Worm (Caenorhabditis elegans): Measurements from ENCODE around the gene sre-55.

The sre-55 gene

DNA sequence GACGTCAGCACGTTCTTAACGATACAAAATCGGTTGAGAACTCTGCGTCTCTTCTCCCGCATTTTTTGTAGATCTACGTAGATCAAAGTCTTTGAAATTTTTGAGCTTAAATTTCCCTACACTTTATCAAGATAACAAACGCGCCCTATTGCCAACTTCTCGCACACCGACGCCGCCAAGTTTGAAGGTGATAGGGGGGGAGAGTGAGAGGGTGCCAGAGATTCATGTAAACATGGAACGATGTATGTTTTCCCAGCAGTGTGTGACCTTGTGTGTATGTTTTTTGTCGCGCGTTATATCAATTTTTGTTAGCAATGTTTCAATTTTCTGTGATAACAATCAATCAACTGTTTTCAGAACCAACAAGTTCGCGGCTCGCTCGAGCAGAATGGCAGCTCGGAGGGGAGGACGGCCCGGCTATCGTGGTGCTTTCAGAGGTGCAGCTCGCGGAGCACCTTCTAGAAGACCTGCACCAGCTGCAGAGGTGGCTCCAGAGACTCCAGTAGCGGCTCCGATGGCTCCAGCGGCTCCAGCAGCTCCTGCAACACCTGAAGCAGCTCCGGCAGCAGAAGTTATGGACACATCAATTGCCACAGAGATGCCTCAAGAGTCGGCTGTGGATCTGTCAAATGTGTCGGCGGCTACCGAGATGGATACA is 12.6 kb downstream of the sre-55 start:
- TF ChIP-seq hlh-30 (tag; optimal IDR thresholded peaks at IDR 0.05; ENCODE audit: insufficient read depth) (peak; percentile 17), nhr-28 (tag; optimal IDR thresholded peaks at IDR 0.05) (peak; percentile 11), mes-2 (tag; optimal IDR thresholded peaks at IDR 0.05; ENCODE audit: poor library complexity, severe bottlenecking) (peak; percentile 37), dmd-6 (GFP tag; IDR thresholded peaks at IDR 0.05) (no peak), unc-62 (GFP tag; optimal IDR thresholded peaks at IDR 0.05 in 1 of 2) (no peak), unc-62 (tag; optimal IDR thresholded peaks at IDR 0.05) (no peak), daf-16 (GFP tag; optimal IDR thresholded peaks at IDR 0.05) (no peak), daf-16 (tag; optimal IDR thresholded peaks at IDR 0.05) (peak; percentile 69), mxl-3 (GFP tag; optimal IDR thresholded peaks at IDR 0.05) (no peak), egl-43 (GFP tag; IDR thresholded peaks at IDR 0.05) (peak; percentile 54; the same call in 1 of the 2 replicates), set-16 (GFP tag; IDR thresholded peaks at IDR 0.05) (peak; percentile 97), gei-8 (GFP tag; optimal IDR thresholded peaks at IDR 0.05) (no peak), lin-38 (GFP tag; IDR thresholded peaks at IDR 0.05) (peak; percentile 45), ceh-28 (tag; optimal IDR thresholded peaks at IDR 0.05) (no peak), aha-1 (tag) (peak; percentile 23)

DNA sequence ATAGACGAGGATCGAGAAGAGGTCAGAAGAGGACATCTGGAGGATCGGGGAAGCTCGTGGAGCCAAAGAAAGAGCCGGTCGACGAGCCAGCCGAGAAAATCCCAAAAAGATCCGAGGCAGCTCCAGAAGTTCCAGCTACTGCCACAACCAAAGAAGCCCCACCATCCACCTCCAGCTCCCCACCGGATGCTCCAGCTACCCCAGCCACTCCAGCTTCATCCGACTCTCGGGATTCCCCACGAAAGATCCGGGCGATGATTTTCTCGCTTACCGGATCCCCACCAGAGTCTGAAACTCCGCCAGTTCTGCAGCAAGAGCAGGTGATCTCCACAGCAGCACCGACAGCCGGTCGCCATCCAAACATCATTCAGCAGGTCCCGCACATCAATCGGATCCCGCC is 13.8 kb downstream of the sre-55 start:
- TF ChIP-seq lim-7 (GFP tag; IDR thresholded peaks at IDR 0.05) (0 out of 2 replicates have a peak, but pooled peaks have one; percentile 37), daf-19 (GFP tag; conservative IDR thresholded peaks at IDR 0.05) (no peak), set-16 (GFP tag; IDR thresholded peaks at IDR 0.05) (peak; percentile 91), aha-1 (tag) (peak; percentile 67)

DNA sequence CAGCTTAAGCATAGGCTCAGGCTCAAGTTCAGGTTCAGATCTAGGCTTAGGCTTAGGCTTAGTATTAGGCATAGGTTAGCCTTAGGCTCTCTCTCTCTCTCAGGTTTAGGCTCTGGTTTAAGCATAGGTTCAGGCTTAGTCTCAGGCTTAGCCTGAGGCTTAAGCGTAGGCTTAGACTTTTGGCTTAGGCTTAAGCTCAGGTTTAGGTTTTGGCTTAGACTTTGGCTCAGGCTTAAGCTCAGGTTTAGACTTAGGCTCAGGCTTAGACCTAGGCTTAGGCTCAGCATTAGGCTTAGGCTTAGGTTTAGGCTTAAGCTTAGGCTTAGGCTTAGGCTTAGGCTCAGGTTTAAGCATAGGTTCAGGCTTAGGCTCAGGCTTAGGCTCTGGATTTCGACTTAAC is 14.6 kb downstream of the sre-55 start:
- no peak for TF ChIP-seq ceh-62 (tag; optimal IDR thresholded peaks at IDR 0.05)
- no peak for TF ChIP-seq daf-8 (GFP tag; IDR thresholded peaks at IDR 0.05)
- no peak for TF ChIP-seq Y48G9A.11 (GFP tag; IDR thresholded peaks at IDR 0.05)
- TF ChIP-seq daf-12 (tag; optimal IDR thresholded peaks at IDR 0.05): no peak

DNA sequence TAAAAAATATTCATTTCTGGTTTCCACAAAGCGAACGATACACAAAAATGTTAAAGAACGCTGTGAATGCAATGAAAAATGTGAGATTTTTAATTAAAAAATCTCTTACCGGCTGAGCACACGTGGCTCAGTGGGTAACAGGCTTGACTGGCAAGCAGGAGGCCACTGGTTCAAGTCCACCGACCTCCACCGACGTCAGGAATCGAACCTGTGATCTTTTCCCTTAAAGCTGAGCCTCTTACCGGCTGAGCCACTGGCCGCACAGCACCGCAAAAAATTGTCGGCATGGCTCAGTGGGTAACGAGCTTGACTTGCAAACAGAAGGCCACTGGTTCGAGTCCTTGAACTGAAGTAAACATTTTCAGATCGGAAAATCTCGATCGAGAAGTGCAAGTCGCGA is 15.7 kb downstream of the sre-55 start, which contains the start of gene C44C11.6:
C44C11.6 (plus strand) TSS at position 23 of the 400 bp plus-strand sequence.
- TF ChIP-seq ceh-28 (tag; optimal IDR thresholded peaks at IDR 0.05): no peak
- peak; percentile 50; the same call in 1 of the 2 replicates for TF ChIP-seq hmg-1.1 (GFP tag; IDR thresholded peaks at IDR 0.05)
- peak; percentile 13 for TF ChIP-seq duxl-1 (tag; optimal IDR thresholded peaks at IDR 0.05; ENCODE audit: poor library complexity)
- TF ChIP-seq lin-38 (GFP tag; IDR thresholded peaks at IDR 0.05): peak; percentile 40
- TF ChIP-seq F26F4.8 (GFP tag; conservative IDR thresholded peaks at IDR 0.05): no peak
- TF ChIP-seq nhr-111 (GFP tag; optimal IDR thresholded peaks at IDR 0.05): peak; percentile 24
- peak; percentile 57 for TF ChIP-seq set-16 (GFP tag; IDR thresholded peaks at IDR 0.05)
- TF ChIP-seq ctbp-1 (GFP tag; IDR thresholded peaks at IDR 0.05): 0 out of 2 replicates have a peak, but pooled peaks have one; percentile 52
- TF ChIP-seq daf-12 (tag; optimal IDR thresholded peaks at IDR 0.05): no peak
- no peak for TF ChIP-seq tag-97 (GFP tag; IDR thresholded peaks at IDR 0.05)
- TF ChIP-seq fkh-10 (GFP tag; optimal IDR thresholded peaks at IDR 0.05): no peak
- no peak for TF ChIP-seq hlh-30 (tag; optimal IDR thresholded peaks at IDR 0.05; ENCODE audit: insufficient read depth)
- TF ChIP-seq lim-7 (GFP tag; IDR thresholded peaks at IDR 0.05): no peak
- no peak for TF ChIP-seq ztf-11 (tag; optimal IDR thresholded peaks at IDR 0.05)
- no peak for TF ChIP-seq daf-16 (GFP tag; optimal IDR thresholded peaks at IDR 0.05)
- no peak for TF ChIP-seq daf-16 (tag; optimal IDR thresholded peaks at IDR 0.05)
- 0 out of 2 replicates have a peak, but pooled peaks have one; percentile 14 for TF ChIP-seq dmd-6 (GFP tag; IDR thresholded peaks at IDR 0.05)
- no peak for TF ChIP-seq nhr-76 (tag; optimal IDR thresholded peaks at IDR 0.05)
- TF ChIP-seq egl-43 (GFP tag; IDR thresholded peaks at IDR 0.05): 0 out of 2 replicates have a peak, but pooled peaks have one; percentile 16
- 0 out of 2 replicates have a peak, but pooled peaks have one; percentile 26 for TF ChIP-seq zfp-3 (GFP tag; conservative IDR thresholded peaks at IDR 0.05)
- TF ChIP-seq tra-1 (GFP tag; IDR thresholded peaks at IDR 0.05): 0 out of 2 replicates have a peak, but pooled peaks have one; percentile 4
- peak; percentile 19 for TF ChIP-seq nhr-102 (tag; optimal IDR thresholded peaks at IDR 0.05)
- TF ChIP-seq dve-1 (tag; optimal IDR thresholded peaks at IDR 0.05; ENCODE audit: insufficient read depth): peak; percentile 13
- TF ChIP-seq madf-5 (GFP tag; IDR thresholded peaks at IDR 0.05): no peak
- peak; percentile 68 for TF ChIP-seq lin-13 (GFP tag; optimal IDR thresholded peaks at IDR 0.05)
- no peak for TF ChIP-seq vab-7 (GFP tag; IDR thresholded peaks at IDR 0.05)
- 0 out of 2 replicates have a peak, but pooled peaks have one; percentile 38 for TF ChIP-seq T26A8.4 (GFP tag; IDR thresholded peaks at IDR 0.05)
- no peak for TF ChIP-seq nhr-42 (GFP tag; IDR thresholded peaks at IDR 0.05)
- no peak for TF ChIP-seq dmd-9 (GFP tag; IDR thresholded peaks at IDR 0.05)
- TF ChIP-seq D1046.2 (GFP tag; IDR thresholded peaks at IDR 0.05): peak; percentile 67
- no peak for TF ChIP-seq egl-27 (tag; optimal IDR thresholded peaks at IDR 0.05)
- TF ChIP-seq mxl-2 (GFP tag; conservative IDR thresholded peaks at IDR 0.05): 0 out of 2 replicates have a peak, but pooled peaks have one; percentile 8

Data from whole organism, L4 larva.